Worm (Caenorhabditis elegans) whole organism, young adult: Measurements from ENCODE around the gene R09D1.12.

Experiments used
- B0261.1 ChIP-seq: sonication (generic microtip); optimal IDR thresholded peaks from 2 replicates; lab custom pipeline; 2016; ENCODE audit warnings: mild to moderate bottlenecking, missing genetic modification characterization, moderate library complexity, missing compliant biosample characterization
- F10E7.11 ChIP-seq: sonication (generic microtip); optimal IDR thresholded peaks from 2 replicates; lab custom pipeline; 2017; ENCODE audit warnings: mild to moderate bottlenecking, missing genetic modification characterization, moderate library complexity, missing compliant biosample characterization
- F22D6.2 ChIP-seq: sonication (generic microtip); optimal IDR thresholded peaks from 2 replicates; lab custom pipeline; 2016; ENCODE audit warnings: mild to moderate bottlenecking, missing genetic modification characterization, missing compliant biosample characterization
- F33H1.4 ChIP-seq: fragments of 200-800 bp; sonication (Bioruptor generic); IDR thresholded peaks from 2 replicates; pipeline ENCODE4 v1.3.6; 2022; ENCODE audit warnings: missing genetic modification reagents, missing genetic modification characterization, missing compliant biosample characterization
- F37B4.10 ChIP-seq: fragments of 200-800 bp; sonication (Bioruptor generic); IDR thresholded peaks from 2 replicates; pipeline ENCODE4 v1.3.6; 2022; ENCODE audit warnings: missing genetic modification characterization, missing compliant biosample characterization
- F49E8.2 ChIP-seq: sonication (generic microtip); optimal IDR thresholded peaks from 3 replicates; lab custom pipeline; 2017; ENCODE audit warnings: missing genetic modification characterization, mild to moderate bottlenecking, missing compliant biosample characterization, antibody characterized with exemption, moderate library complexity; ENCODE audit not compliant: insufficient read depth
- T07F8.4 ChIP-seq: sonication (generic microtip); optimal IDR thresholded peaks from 2 replicates; lab custom pipeline; 2016; ENCODE audit warnings: mild to moderate bottlenecking, missing genetic modification characterization, moderate library complexity, missing compliant biosample characterization
- Y53G8AR.9 ChIP-seq: fragments of 200-800 bp; sonication (Bioruptor generic); conservative IDR thresholded peaks from 2 replicates; pipeline ENCODE4 v1.3.6; 2022; ENCODE audit warnings: missing genetic modification reagents, missing genetic modification characterization, missing compliant biosample characterization
- Y67H2A.10 ChIP-seq: fragments of 200-800 bp; sonication (Bioruptor generic); conservative IDR thresholded peaks from 2 replicates; pipeline ENCODE4 v1.3.6; 2022; ENCODE audit warnings: missing genetic modification reagents, missing genetic modification characterization, missing compliant biosample characterization
- aptf-3 ChIP-seq: fragments of 200-800 bp; sonication (Bioruptor generic); IDR thresholded peaks from 2 replicates; pipeline ENCODE4 v1.3.6; 2022; ENCODE audit warnings: missing genetic modification characterization, missing compliant biosample characterization
- atf-7 ChIP-seq: sonication (generic microtip); optimal IDR thresholded peaks from 2 replicates; lab custom pipeline; 2017; ENCODE audit warnings: mild to moderate bottlenecking, missing genetic modification characterization, missing compliant biosample characterization
- attf-3 ChIP-seq: fragments of 200-800 bp; sonication (Bioruptor generic); conservative IDR thresholded peaks from 2 replicates; pipeline ENCODE4 v1.3.6; 2022; ENCODE audit warnings: missing genetic modification reagents, missing genetic modification characterization, missing compliant biosample characterization
- ceh-91 ChIP-seq: fragments of 200-800 bp; sonication (Bioruptor generic); IDR thresholded peaks from 2 replicates; pipeline ENCODE4 v1.3.6; 2022; ENCODE audit warnings: missing genetic modification reagents, missing genetic modification characterization, missing compliant biosample characterization
- chd-7 ChIP-seq: sonication (generic microtip); optimal IDR thresholded peaks from 2 replicates; lab custom pipeline; 2016; ENCODE audit warnings: mild to moderate bottlenecking, missing genetic modification characterization, moderate library complexity, missing compliant biosample characterization
- egl-18 ChIP-seq: fragments of 200-800 bp; sonication (Bioruptor generic); IDR thresholded peaks from 2 replicates; pipeline ENCODE4 v1.3.6; 2022; ENCODE audit warnings: missing genetic modification reagents, missing genetic modification characterization, missing compliant biosample characterization
- ets-4 ChIP-seq: fragments of 200-800 bp; sonication (Bioruptor generic); optimal IDR thresholded peaks from 2 replicates; lab custom pipeline; 2018; ENCODE audit warnings: mild to moderate bottlenecking, missing genetic modification characterization, missing compliant biosample characterization
- lag-1 ChIP-seq: fragments of 200-800 bp; sonication (Bioruptor generic); IDR thresholded peaks from 2 replicates; pipeline ENCODE4 v1.3.6; 2022; ENCODE audit warnings: missing genetic modification reagents, missing genetic modification characterization, missing compliant biosample characterization
- lir-1 ChIP-seq: fragments of 200-800 bp; sonication (Bioruptor generic); conservative IDR thresholded peaks from 2 replicates; pipeline ENCODE4 v1.3.6; 2022; ENCODE audit warnings: missing genetic modification reagents, missing genetic modification characterization, missing compliant biosample characterization
- madf-6 ChIP-seq: fragments of 200-800 bp; sonication (Bioruptor generic); IDR thresholded peaks from 2 replicates; pipeline ENCODE4 v1.3.6; 2022; ENCODE audit warnings: missing genetic modification reagents, missing genetic modification characterization, missing compliant biosample characterization
- mcd-1 ChIP-seq: fragments of 200-800 bp; sonication (Bioruptor generic); IDR thresholded peaks from 2 replicates; pipeline ENCODE4 v1.3.6; 2022; ENCODE audit warnings: missing genetic modification reagents, missing genetic modification characterization, missing compliant biosample characterization
- mel-28 ChIP-seq: sonication (generic microtip); optimal IDR thresholded peaks from 2 replicates; lab custom pipeline; 2016; ENCODE audit warnings: borderline replicate concordance, mild to moderate bottlenecking, missing genetic modification characterization, missing compliant biosample characterization
- mes-4 ChIP-seq: sonication (generic microtip); optimal IDR thresholded peaks from 2 replicates; lab custom pipeline; 2016; ENCODE audit warnings: missing genotype, missing genetic modification characterization, missing compliant biosample characterization
- nhr-179 ChIP-seq: sonication (generic microtip); optimal IDR thresholded peaks from 2 replicates; lab custom pipeline; 2016; ENCODE audit warnings: mild to moderate bottlenecking, missing genetic modification characterization, missing compliant biosample characterization
- nhr-80 ChIP-seq: sonication (generic microtip); optimal IDR thresholded peaks from 2 replicates; lab custom pipeline; 2016; ENCODE audit warnings: missing genetic modification characterization, missing compliant biosample characterization
- rec-8 ChIP-seq, 2 experiments: sonication (generic microtip); optimal IDR thresholded peaks; 2 replicates each; lab custom pipeline; 2016; ENCODE audit warnings: mild to moderate bottlenecking in 2 of 2, missing genetic modification characterization in 2 of 2, missing genetic modification reagents in 2 of 2, missing genotype in 2 of 2, missing biosample characterization in 1 of 2, missing compliant biosample characterization in 1 of 2, moderate library complexity in 1 of 2
- sea-2 ChIP-seq: fragments of 200-800 bp; sonication (Bioruptor generic); IDR thresholded peaks from 2 replicates; pipeline ENCODE4 v1.3.6; 2022; ENCODE audit warnings: missing genetic modification characterization, missing compliant biosample characterization
- unc-130 ChIP-seq: sonication (generic microtip); optimal IDR thresholded peaks from 2 replicates; lab custom pipeline; 2016; ENCODE audit warnings: missing genetic modification reagents, missing genetic modification characterization, missing compliant biosample characterization
- xnd-1 ChIP-seq: sonication (generic microtip); optimal IDR thresholded peaks from 2 replicates; lab custom pipeline; 2016; ENCODE audit warnings: missing genotype, missing genetic modification reagents, missing genetic modification characterization, missing compliant biosample characterization
- ztf-6 ChIP-seq: fragments of 200-800 bp; sonication (Bioruptor generic); IDR thresholded peaks from 2 replicates; pipeline ENCODE4 v1.3.6; 2022; ENCODE audit warnings: missing genetic modification reagents, missing genetic modification characterization, missing compliant biosample characterization

R09D1.12 gene

DNA sequence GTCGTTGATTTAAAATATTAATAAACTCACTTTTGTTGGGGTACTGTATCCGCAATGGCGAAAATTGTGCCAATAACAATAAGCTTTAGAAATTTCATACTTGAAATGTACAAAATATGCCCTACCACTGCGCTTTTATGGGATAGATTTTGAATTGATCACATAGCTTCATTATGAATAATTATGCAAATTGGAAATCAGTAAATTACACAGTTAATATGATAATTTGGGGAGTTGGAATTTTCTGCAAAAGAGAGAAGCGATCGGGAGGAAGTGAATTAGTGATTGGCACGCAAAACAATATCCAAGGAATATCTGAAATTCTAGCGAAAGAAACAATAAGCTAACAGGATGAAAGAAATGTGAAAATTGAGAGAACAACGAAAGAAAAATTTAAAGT lies 26.0 kb downstream of the R09D1.12 start, which contains the start of gene M176.10:
Gene M176.10, minus strand, starts transcription at position 101 of the 400 bp plus-strand sequence.
- TF ChIP-seq F10E7.11 (tag; lab: Kevin White, UChicago) (no peak), F33H1.4 (no peak), unc-130 (GFP tag; lab: Kevin White, UChicago) (no peak), Y67H2A.10 (GFP tag; lab: Robert Waterston, UW) (no peak), xnd-1 (no peak), rec-8 (tag; optimal IDR thresholded peaks at IDR 0.05; lab: Kevin White, UChicago) (no peak), F37B4.10 (GFP tag; lab: Robert Waterston, UW) (no peak), mel-28 (no peak)
- TF ChIP-seq, all 124 proteins: peak for 0

DNA sequence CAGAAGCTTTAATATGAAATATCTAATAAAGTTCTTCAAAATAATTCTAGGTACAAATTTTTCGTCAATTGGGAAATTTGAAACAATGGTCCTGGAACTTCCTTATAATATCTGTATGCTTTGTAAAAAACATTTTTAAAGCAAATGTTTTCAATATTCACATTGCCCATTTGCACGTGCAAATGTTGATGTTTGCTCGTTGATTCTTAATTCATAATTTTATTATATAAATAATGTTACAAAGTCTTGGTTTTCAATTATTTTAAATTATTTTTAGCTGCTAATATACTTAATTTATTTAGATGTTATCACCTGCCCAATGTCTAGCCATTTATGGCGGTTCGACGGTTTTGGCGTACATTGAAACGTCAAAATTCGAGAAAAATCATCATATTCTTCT lies 30.1 kb downstream of the R09D1.12 start, which contains the start of gene M176.11:
Gene M176.11, plus strand, starts transcription at position 301 of the 400 bp plus-strand sequence.
- TF ChIP-seq F33H1.4 (no peak), ztf-6 (no peak), ets-4 (GFP tag; lab: Kevin White, UChicago) (no peak), B0261.1 (tag; lab: Kevin White, UChicago) (no peak), mes-4 (tag; lab: Kevin White, UChicago) (no peak), Y53G8AR.9 (no peak), F49E8.2 (tag; lab: Kevin White, UChicago) (no peak), sea-2 (GFP tag; lab: Robert Waterston, UW) (no peak), egl-18 (no peak), F22D6.2 (tag; lab: Kevin White, UChicago) (no peak), T07F8.4 (tag; lab: Kevin White, UChicago) (no peak), aptf-3 (GFP tag; lab: Robert Waterston, UW) (no peak), lir-1 (GFP tag; lab: Robert Waterston, UW) (no peak), lag-1 (GFP tag; lab: Robert Waterston, UW) (no peak), nhr-179 (tag; lab: Kevin White, UChicago) (no peak), xnd-1 (no peak), madf-6 (GFP tag; lab: Robert Waterston, UW) (no peak)
- TF ChIP-seq, all 124 proteins: peak for 0

ce11 chrII:9418843-9419532 lies 33.1 kb downstream of the R09D1.12 start:
- TF ChIP-seq nhr-80 (tag; lab: Kevin White, UChicago) = peak; percentile 28
- TF ChIP-seq atf-7 (tag; lab: Kevin White, UChicago) = no peak
- no peak for TF ChIP-seq mcd-1 (GFP tag; lab: Robert Waterston, UW)
- no peak for TF ChIP-seq aptf-3 (GFP tag; lab: Robert Waterston, UW)
- TF ChIP-seq F33H1.4 = no peak
- TF ChIP-seq ceh-91 (GFP tag; lab: Robert Waterston, UW) = no peak
- no peak for TF ChIP-seq chd-7 (tag; lab: Kevin White, UChicago)

DNA sequence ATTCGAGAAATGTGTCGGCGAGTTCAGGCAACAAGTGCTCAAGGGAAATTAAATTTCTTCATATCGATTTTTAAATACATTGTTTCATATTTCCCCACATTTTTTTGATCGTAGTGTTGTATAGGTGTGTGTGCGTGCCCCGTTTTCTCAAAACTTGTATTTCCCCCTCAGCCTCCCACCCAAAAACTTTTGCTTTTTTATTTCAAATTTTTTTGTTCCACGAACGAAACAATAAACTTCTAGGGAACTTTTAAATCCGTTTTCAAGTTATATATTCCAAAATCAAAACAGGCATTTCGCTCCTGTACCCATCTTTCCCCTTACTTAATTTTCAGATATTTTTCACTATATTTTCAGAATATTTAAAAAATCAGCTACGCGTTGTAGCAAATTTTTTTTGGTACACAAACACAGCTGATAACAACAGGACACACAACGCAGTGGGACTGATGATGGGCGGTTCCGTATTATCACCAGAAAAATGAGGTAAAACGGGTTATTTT lies 34.0 kb downstream of the R09D1.12 start, which contains the start of the genes M176.4 and M176.16:
Gene M176.4, plus strand, starts transcription at position 301 of the 503 bp plus-strand sequence.
Gene M176.16, plus strand, starts transcription at position 453 of the 503 bp plus-strand sequence.
- peak; percentile 53 for TF ChIP-seq nhr-80 (tag; lab: Kevin White, UChicago)
- TF ChIP-seq attf-3 (GFP tag; lab: Robert Waterston, UW) = no peak
